Fruit fly (Drosophila melanogaster) whole organism, larva: ENCODE results near the gene rdx.

ENCODE experiments used
- noc ChIP-seq: fragments of 200-800 bp; sonication (Bioruptor generic); optimal IDR thresholded peaks from 3 replicates; lab custom pipeline; 2019; ENCODE audit warnings: missing biosample characterization, mild to moderate bottlenecking, missing genetic modification characterization, moderate library complexity

rdx gene

DNA sequence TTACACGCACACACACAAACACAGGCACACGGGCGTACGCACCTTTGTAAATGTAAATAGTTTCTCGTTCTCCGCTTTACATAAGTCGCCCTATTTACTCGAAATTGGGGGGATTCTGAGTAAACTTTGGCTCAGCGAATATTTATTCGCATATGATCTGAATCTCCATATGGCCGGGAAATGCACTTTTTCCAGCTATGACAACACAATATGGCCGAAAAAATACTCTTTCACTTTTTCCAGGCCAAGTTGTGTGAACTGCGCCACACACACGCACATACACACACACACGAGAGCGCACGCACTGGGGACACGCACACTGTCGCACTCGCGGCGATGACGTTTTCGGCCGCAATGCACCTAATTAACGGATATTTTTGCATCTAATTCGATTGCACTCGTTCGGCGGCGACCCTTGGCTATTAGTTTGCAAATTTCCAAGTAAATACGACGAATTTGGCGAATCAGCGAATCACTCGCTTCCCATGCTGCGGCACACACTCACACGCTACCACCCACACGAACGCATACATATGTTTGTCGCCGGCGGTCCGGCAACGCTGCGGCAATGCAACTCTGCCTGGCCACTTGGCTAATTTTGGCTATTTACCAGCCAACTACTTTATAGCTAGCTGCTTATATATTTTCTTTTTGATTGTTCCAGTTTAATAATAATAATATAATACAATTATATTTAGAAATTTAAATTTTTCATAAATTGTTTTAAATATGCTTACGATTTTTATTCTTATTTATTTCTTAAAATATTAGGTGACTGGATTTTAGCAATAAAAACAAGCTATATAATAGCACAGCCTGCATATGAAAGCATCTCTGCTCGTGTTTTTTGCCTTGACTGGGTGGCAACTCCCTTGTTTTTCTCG, at the start of gene rdx, which contains the start of gene CG3061:
Gene rdx, minus strand, starts transcription at position 527 of the 884 bp plus-strand sequence.
Gene CG3061, plus strand, starts transcription at position 841 of the 884 bp plus-strand sequence.
- TF ChIP-seq noc (tag; lab: Kevin White, UChicago): peak; percentile 65

DNA sequence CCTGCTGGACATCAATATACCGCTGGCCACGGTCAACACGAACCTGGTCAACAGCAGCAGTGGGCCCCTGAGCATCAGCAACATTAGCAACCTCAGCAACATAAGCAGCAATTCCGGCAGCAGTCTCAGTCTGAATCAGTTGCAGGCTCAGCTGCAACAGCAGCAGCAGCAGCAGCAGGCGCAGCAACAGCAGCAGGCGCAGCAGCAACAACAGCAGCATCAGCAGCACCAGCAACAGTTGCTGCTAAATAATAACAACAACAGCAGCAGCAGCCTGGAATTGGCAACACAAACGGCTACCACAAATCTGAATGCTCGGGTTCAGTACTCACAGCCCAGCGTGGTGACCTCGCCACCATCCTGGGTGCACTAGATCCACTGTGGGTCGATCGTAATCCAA, 49.7 kb upstream of the rdx start:
- no peak for TF ChIP-seq noc (tag; lab: Kevin White, UChicago)

DNA sequence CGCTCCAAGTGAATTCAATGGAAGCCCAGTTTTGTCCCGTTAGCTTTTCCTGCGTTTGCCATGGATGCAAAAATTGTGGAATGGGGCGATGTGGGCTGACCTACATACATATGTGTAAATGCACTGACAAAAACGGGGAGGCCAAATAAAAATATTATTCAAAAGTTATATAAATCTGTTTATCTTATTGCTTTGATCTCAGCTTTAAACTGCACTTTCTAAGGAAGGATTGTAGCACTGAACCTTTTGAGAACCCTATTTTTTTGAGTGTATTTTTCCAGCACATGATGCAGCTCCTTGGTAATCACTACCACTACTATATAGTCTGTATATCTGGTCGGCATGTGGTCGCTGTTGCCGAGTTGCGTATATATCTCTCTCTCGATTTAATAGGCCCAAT, 45.2 kb upstream of the rdx start:
- no peak for TF ChIP-seq noc (tag; lab: Kevin White, UChicago)

DNA sequence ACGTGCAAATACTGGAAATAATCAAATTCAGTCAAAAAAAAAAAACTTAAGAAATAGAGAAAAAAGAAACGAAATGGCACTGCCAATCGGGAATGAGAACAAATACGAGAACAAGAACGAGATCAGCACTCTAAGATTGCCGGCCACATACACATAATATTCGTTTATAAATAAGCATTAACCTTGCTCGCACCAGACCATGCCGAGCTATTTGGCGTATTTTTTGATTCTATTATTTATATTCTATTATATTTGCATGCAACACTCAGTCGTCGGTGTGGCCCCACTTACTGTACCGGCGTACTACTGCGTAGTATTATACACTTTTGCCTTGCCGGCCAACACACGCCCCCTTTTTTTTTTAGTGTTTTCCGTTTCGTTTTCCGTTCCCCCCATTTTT, 38.8 kb upstream of the rdx start:
- no peak for TF ChIP-seq noc (tag; lab: Kevin White, UChicago)

DNA sequence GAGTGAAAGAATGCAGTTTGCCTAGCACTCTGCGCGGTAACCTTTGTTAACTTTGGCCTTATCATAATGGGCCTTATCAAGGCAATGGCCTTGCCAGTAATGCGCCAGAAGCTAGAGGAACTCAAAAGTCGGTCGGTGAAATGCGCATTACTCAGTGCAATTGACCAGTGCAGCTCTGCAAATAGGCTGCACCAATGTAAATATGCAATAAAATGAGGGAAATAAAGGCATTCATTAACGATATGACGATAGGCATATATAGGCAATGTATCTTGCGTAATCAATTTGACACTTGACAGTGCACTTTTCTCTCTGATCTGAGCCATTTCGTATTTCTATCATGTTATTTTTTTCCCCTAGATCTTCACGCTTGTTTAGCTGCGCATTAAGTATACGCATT, 38.2 kb upstream of the rdx start:
- no peak for TF ChIP-seq noc (tag; lab: Kevin White, UChicago)

DNA sequence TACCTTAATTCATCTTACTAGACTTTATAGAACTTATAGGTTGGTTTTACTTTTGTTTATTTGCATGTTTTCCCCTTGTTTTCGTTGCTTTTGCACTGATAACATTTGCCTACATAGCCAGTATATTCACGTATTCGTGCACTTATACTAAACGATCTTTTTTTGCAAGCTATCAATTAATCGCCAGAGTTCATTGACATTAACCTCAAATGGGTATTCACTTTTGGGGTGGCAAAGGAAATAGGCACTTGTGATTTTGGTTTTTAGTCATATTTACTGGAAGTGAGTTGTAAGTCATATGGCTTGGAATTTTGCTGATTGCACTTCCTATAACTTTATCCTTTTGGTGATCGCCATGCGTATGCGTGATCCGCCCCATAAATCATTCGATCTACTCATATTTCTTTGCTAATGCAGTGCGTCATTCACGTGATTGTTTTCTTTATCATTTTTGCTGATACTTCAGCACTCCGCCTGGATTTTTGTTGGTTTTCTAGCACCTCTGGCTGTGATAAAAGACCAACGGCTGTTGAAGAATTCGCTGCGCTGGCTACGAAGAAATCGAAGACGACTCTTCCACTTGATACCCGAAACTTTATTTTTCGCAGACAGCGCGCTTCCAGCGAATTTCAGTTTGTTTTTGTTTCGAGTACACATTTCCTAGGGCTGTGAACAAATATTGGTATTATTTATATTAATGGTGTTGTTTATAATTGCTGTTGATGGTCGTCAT, 36.2 kb upstream of the rdx start:
- no peak for TF ChIP-seq noc (tag; lab: Kevin White, UChicago)

DNA sequence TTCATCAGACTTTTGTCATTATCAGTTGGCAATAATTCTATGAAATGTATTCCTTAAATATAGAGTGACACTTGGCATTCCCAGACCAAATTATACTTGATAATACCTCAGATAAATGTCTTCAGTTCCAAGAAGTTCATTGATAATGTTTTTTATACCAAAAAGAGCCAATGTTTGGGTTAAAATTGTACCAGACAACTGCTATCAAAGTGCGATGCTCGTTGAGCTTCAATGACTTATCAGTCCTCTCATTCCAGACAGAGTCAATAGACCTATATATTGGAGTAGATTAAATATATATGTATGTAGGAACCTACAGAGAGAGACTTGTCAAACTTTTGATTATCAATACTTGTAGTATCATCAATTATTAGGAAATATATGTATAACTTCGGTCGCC, 33.4 kb upstream of the rdx start:
- TF ChIP-seq noc (tag; lab: Kevin White, UChicago): no peak

DNA sequence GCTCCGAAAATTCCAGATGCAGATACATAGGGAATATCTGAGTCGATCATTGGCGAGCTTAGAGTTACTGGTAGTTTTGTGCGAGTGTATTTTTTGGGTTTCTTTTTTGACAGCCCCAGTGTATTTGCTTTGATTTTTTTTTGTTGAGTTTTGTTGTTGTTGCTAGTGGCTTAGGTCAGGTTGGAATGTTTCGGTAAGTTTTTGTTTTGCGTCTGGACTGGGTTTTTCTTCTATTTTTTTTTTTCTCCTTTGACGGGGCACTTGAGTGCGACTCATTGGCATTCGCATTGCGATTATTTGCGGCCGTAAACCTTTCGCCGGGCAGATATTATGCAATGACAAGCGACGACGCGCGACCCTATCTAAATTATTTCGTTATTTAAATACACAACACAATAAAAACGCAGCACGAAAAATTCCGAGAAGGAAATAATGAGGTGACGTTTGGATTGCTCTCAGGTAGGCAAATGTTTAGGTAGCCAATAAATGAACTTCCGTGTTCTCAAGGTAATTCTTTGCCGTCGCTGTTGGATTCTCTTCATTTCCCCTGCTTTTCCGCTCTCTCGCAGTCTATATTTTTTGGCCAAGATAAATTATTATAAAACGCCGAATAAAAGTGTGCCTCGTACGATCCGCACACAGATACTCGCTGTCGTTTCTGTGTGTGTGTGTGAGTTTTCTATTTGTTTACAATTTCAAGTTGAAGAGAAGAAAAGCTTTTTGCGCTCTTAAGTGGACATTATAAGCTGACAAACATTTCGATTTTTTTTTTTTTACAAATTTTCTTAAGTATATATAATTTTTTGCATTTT, 32.5 kb upstream of the rdx start:
- no peak for TF ChIP-seq noc (tag; lab: Kevin White, UChicago)

DNA sequence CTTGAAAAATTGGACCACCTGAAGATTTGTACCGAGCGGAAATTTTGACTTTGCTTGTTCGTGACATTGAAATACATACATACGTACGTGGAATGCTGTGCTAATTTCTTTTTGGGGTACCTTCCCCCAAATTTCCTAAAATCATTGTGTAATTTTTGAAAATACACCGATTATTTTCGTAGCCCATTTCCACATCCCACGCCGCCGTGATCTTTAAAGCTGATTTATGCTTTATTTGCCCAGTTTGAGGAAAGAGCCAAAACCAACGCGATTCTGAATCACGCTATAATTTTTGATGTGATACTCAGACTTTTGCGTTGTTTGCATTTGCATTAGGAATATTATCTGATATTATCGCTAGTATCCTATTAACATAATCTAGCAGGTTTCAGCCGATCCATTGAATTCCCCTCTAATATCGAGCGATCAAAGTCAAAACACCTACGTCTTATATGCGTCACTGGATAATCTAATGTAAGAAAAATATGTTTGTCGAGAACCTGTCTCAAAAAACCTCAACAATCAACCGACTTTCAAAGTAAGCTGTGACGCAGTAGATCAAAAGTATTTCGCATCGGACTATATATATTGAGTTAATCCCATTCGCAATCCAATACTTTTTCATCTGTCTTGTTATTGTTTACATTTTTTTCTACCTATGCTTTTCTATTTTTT, 31.1 kb upstream of the rdx start:
- no peak for TF ChIP-seq noc (tag; lab: Kevin White, UChicago)

DNA sequence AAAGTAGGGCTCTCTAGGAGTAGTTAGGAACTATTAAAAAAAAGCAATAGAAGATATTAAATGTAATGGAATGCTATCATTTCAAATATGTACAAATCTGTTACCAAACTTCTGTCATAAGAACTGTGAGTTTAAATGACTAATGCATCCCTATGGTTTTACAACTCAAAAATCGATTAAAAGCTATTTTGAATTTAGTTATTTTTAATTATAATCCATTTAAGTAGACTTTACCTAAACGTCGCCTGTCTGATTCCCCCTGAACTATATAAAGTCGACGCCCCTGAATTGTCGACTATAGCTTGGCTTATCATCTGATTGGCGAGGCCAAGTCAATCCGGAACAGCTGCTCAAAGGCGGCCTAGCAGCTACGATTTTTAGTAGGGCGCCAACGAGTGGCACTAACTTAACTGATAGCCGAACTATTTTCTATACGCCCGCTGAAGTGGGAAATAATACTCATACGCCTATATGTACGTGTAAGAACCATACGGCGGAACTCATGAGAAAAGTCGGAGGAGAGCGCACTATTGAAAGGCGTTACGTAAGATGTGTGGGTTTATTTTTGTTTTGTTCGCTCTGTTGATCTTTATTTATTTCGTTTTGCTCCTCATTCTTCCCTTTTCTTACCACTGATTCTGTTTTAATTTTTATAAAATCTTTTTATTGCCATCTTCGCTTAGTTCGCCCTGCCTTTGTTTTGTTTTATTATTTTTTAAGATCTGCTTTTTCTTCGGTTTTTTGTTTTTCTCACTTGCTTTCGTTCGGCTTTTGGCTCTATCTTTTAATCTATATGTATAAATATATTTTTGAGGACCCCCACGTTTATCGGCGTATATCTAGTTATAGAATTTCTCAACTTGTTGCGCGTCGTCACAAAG, 30.4 kb upstream of the rdx start:
- TF ChIP-seq noc (tag; lab: Kevin White, UChicago): peak; percentile 85

DNA sequence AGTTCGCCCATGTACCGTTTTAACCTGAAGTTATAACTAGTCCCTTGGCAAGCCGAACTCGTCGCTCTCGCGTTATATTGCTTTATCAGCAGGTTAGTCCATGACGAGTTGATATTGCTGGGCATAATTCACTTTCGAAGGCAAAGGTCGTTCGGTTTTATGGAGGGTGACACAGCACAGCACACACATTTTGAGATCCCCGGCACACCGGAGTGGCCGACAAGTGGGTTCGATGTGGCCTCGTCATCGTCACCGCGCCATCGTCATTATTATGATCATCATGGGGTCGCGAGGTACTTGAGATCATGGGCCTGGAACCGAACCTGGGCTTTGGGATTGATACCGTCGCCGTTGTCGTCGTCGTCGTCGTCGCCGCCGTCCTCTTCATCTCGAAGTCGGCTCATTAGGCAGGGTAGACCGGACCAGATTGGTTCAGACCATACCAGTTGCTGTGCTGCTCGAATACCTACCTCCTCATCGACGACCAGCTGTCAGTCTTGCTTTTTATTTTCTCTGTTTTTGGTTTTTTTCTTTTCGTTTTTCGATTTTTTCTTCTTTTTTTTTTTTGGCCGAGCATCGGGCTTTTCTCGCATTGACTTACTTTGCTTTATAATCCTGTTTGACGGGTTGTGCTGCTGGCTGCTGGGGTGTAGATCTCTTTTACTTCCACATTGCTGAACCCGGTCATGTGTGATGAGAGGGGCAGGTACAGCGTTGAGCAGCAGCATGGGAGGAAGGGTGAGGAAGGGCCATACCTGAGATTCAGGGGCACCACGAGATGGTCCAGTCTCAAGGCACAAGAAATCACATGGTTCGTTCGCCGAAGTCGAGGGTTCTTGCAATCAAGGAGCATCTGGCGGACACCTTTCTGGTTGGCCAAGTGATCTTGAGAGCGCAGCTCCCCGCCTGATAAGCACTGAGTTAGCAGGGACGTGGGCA, 29.5 kb upstream of the rdx start:
- TF ChIP-seq noc (tag; lab: Kevin White, UChicago): no peak

DNA sequence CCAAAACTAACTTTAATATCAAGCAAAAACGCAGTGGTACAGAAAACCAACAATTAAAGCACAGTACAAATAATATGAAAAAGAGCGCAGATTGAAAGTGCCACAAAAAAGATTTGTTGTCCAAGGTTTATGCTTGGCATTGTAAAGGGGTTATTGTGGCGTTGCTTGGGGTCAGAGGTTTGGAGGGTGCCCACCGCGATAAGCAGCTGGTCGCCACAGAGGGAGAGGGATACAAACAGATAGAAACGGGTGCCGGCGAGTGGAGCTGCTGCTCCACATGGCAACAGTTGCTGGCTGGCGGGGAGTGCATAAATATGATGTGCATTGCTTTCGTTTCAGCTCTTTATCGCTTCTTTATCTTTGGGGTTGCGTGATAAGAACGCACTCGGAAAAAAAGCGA, 28.5 kb upstream of the rdx start:
- no peak for TF ChIP-seq noc (tag; lab: Kevin White, UChicago)

DNA sequence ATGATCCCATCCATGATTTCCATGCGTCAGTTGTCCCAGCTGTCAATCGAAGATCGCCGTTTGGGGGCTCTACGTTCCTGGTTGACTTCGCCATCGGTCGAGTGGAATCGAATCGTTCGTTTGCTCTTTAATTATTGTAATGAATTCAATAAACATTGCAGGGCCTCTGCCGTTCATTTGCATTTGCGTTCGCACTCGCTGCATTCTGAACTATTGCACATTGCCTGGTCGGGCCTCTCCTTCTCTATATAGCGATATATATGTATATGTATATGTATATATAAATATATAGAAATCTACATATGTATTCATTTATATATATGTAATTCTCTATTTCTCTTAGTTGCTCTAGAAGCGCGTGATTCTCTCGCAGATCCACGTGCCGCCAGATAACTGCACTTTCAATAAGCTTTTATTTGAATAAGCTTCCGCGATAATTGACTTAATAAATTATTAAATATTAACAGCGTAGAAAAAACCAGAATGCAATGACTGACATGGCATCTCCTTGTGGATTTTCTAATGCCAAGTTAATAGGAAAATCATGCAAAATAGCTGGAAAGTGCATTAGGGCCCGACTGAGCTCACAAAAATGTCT, 27.9 kb upstream of the rdx start:
- no peak for TF ChIP-seq noc (tag; lab: Kevin White, UChicago)
